Worm (Caenorhabditis elegans): ENCODE results near the gene Y37H2A.14.

- TF ChIP-seq W03F9.2 (tag; optimal IDR thresholded peaks at IDR 0.05) = no peak
- TF ChIP-seq him-1 (tag; optimal IDR thresholded peaks at IDR 0.05) = no peak
- no peak for TF ChIP-seq dao-5 (tag; optimal IDR thresholded peaks at IDR 0.05)
Measured at ce11 chrV:18164758-18165157, 21.2 kb downstream of the Y37H2A.14 start, which contains the start of gene C14A6.5.
